Worm (Caenorhabditis elegans): Measurements from ENCODE around the gene F19C6.3.
A peak's percentile ranks its signal among the peaks of the same experiment; 100 is the strongest.

ce11 chrX:9999599-10000201 lies 8.9 kb downstream of the F19C6.3 start:
- TF ChIP-seq tbx-2 (tag; optimal IDR thresholded peaks at IDR 0.05), result peak; percentile 64
- TF ChIP-seq fkh-10 (GFP tag; optimal IDR thresholded peaks at IDR 0.05), result peak; percentile 71
- peak; percentile 70 for TF ChIP-seq snpc-4 (tag; optimal IDR thresholded peaks at IDR 0.05)
